Worm (Caenorhabditis elegans) whole organism, L3 larva: Measurements from ENCODE around the gene ZC477.2.

Experiments used
- R02D3.7 ChIP-seq: fragments of 150-350 bp; optimal IDR thresholded peaks from 2 replicates; lab custom pipeline; 2014; ENCODE audit warnings: missing biosample characterization, missing genetic modification characterization
- ZK546.5 ChIP-seq: sonication (generic microtip); optimal IDR thresholded peaks from 2 replicates; lab custom pipeline; 2017; ENCODE audit warnings: missing biosample characterization, missing genetic modification characterization
- aly-2 ChIP-seq: fragments of 150-350 bp; optimal IDR thresholded peaks from 2 replicates; lab custom pipeline; 2014; ENCODE audit warnings: missing biosample characterization, missing genetic modification characterization
- ama-1 ChIP-seq: fragments of 150-350 bp; optimal IDR thresholded peaks from 2 replicates; lab custom pipeline; 2018
- ceh-16 ChIP-seq: sonication (generic microtip); optimal IDR thresholded peaks from 2 replicates; lab custom pipeline; 2017; ENCODE audit warnings: missing biosample characterization, missing genetic modification characterization
- ceh-28 ChIP-seq: fragments of 150-350 bp; optimal IDR thresholded peaks from 2 replicates; lab custom pipeline; 2014; ENCODE audit warnings: missing biosample characterization, missing genetic modification reagents, missing genetic modification characterization
- daf-12 ChIP-seq: fragments of 150-350 bp; optimal IDR thresholded peaks from 2 replicates; lab custom pipeline; 2014; ENCODE audit warnings: missing biosample characterization, missing genetic modification reagents, missing genetic modification characterization
- egl-27 ChIP-seq: sonication (generic microtip); optimal IDR thresholded peaks from 4 replicates; lab custom pipeline; 2017; ENCODE audit warnings: missing biosample characterization, missing genetic modification reagents, missing genetic modification characterization
- egl-5 ChIP-seq: fragments of 150-350 bp; optimal IDR thresholded peaks from 2 replicates; lab custom pipeline; 2017; ENCODE audit warnings: missing biosample characterization, missing genetic modification reagents, missing genetic modification characterization, inconsistent platforms
- elt-3 ChIP-seq, 3 experiments: fragments of 150-350 bp in 1 of 3; sonication (generic microtip) in 2 of 3; optimal IDR thresholded peaks; 2 replicates in 2 of 3; 4 replicates in 1 of 3; lab custom pipeline; 2014 to 2017; ENCODE audit warnings: missing biosample characterization in 3 of 3, missing genetic modification characterization in 3 of 3
- eor-1 ChIP-seq, 2 experiments: fragments of 150-350 bp; optimal IDR thresholded peaks; 2 replicates each; lab custom pipeline; 2014 to 2018; ENCODE audit warnings: missing biosample characterization in 2 of 2, missing genetic modification characterization in 2 of 2
- fkh-2 ChIP-seq: fragments of 150-350 bp; optimal IDR thresholded peaks from 2 replicates; lab custom pipeline; 2014; ENCODE audit warnings: missing biosample characterization, missing genetic modification reagents, missing genetic modification characterization
- fos-1 ChIP-seq: fragments of 150-350 bp; optimal IDR thresholded peaks from 2 replicates; lab custom pipeline; 2014; ENCODE audit warnings: missing biosample characterization, missing genetic modification characterization
- hmg-11 ChIP-seq: sonication (generic microtip); optimal IDR thresholded peaks from 2 replicates; lab custom pipeline; 2016; ENCODE audit warnings: missing genetic modification characterization, missing compliant biosample characterization
- jun-1 ChIP-seq: fragments of 150-350 bp; optimal IDR thresholded peaks from 2 replicates; lab custom pipeline; 2014; ENCODE audit warnings: missing biosample characterization, missing genetic modification reagents, missing genetic modification characterization
- lin-15B ChIP-seq: fragments of 150-350 bp; optimal IDR thresholded peaks from 2 replicates; lab custom pipeline; 2014; ENCODE audit warnings: missing biosample characterization, missing genetic modification characterization
- lin-39 ChIP-seq: fragments of 150-350 bp; optimal IDR thresholded peaks from 2 replicates; lab custom pipeline; 2018; ENCODE audit warnings: missing biosample characterization, missing genetic modification reagents, missing genetic modification characterization
- lsy-12 ChIP-seq: sonication (generic microtip); optimal IDR thresholded peaks from 2 replicates; lab custom pipeline; 2016; ENCODE audit warnings: mild to moderate bottlenecking, missing genetic modification characterization, missing compliant biosample characterization
- nfya-1 ChIP-seq: sonication (generic microtip); optimal IDR thresholded peaks from 2 replicates; lab custom pipeline; 2017; ENCODE audit warnings: missing genetic modification characterization, mild to moderate bottlenecking, missing compliant biosample characterization, antibody characterized with exemption, moderate library complexity; ENCODE audit not compliant: insufficient read depth
- nhr-11 ChIP-seq: fragments of 150-350 bp; optimal IDR thresholded peaks from 2 replicates; lab custom pipeline; 2014; ENCODE audit warnings: missing biosample characterization, missing genetic modification characterization
- nhr-12 ChIP-seq: fragments of 150-350 bp; optimal IDR thresholded peaks from 2 replicates; lab custom pipeline; 2014; ENCODE audit warnings: missing biosample characterization, missing genetic modification characterization
- nhr-23 ChIP-seq: fragments of 150-350 bp; optimal IDR thresholded peaks from 2 replicates; lab custom pipeline; 2014; ENCODE audit warnings: missing biosample characterization, missing genetic modification reagents, missing genetic modification characterization
- nhr-237 ChIP-seq: fragments of 150-350 bp; optimal IDR thresholded peaks from 2 replicates; lab custom pipeline; 2014; ENCODE audit warnings: missing biosample characterization, missing genetic modification characterization
- nhr-25 ChIP-seq: sonication (generic microtip); optimal IDR thresholded peaks from 2 replicates; lab custom pipeline; 2017; ENCODE audit warnings: missing biosample characterization, missing genetic modification characterization
- nhr-28 ChIP-seq: fragments of 150-350 bp; optimal IDR thresholded peaks from 2 replicates; lab custom pipeline; 2014; ENCODE audit warnings: missing biosample characterization, missing genetic modification characterization
- nhr-76 ChIP-seq: fragments of 150-350 bp; sonication (generic microtip); optimal IDR thresholded peaks from 5 replicates; lab custom pipeline; 2014; ENCODE audit warnings: missing biosample characterization, missing genetic modification characterization
- nhr-77 ChIP-seq: fragments of 150-350 bp; optimal IDR thresholded peaks from 2 replicates; lab custom pipeline; 2014; ENCODE audit warnings: missing biosample characterization, missing genetic modification characterization
- pha-4 ChIP-seq: fragments of 150-350 bp; optimal IDR thresholded peaks from 2 replicates; lab custom pipeline; 2014; ENCODE audit warnings: missing biosample characterization, missing genetic modification reagents, missing genetic modification characterization
- skn-1 ChIP-seq: fragments of 150-350 bp; optimal IDR thresholded peaks from 2 replicates; lab custom pipeline; 2014; ENCODE audit warnings: missing biosample characterization, missing genetic modification characterization
- tbx-2 ChIP-seq: sonication (generic microtip); optimal IDR thresholded peaks from 2 replicates; lab custom pipeline; 2016; ENCODE audit warnings: mild to moderate bottlenecking, missing genetic modification characterization, missing compliant biosample characterization
- unc-39 ChIP-seq: sonication (generic microtip); optimal IDR thresholded peaks from 4 replicates; lab custom pipeline; 2017; ENCODE audit warnings: missing biosample characterization, missing genetic modification characterization
- zag-1 ChIP-seq: fragments of 150-350 bp; optimal IDR thresholded peaks from 2 replicates; lab custom pipeline; 2014; ENCODE audit warnings: missing biosample characterization, missing genetic modification characterization
- ztf-11 ChIP-seq: fragments of 150-350 bp; optimal IDR thresholded peaks from 2 replicates; lab custom pipeline; 2014; ENCODE audit warnings: missing biosample characterization, missing genetic modification characterization
- ztf-4 ChIP-seq: fragments of 150-350 bp; optimal IDR thresholded peaks from 2 replicates; lab custom pipeline; 2014; ENCODE audit warnings: missing biosample characterization, missing genetic modification characterization

Gene ZC477.2

DNA sequence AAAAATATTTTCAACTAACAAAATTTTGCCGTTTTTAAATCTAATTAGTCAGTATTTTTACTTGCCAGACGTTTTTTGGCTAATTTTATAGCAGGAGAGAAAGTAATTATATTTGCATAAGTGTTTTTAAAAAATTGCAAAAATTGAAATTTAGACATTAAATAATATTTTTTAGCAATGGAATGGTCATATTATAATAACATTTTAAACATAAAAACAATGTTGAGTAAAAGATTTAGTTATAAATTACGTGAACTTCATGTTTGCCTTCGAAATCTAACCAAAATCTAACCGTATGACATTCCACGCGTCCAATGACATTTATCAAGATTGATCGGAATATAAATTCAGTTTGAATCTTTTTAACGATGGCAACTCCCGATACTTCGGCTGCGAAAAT lies 46.4 kb downstream of the ZC477.2 start, which contains the start of gene C34D4.2:
Gene C34D4.2 (plus strand): TSS at position 301 of the 400 bp plus-strand sequence.
- TF ChIP-seq jun-1: no peak
- no peak for TF ChIP-seq nhr-25 (tag; lab: Kevin White, UChicago)
- TF ChIP-seq ztf-11 (tag; lab: Kevin White, UChicago): no peak

ce11 chrIV:7156356-7156755 lies 48.4 kb downstream of the ZC477.2 start, which contains the start of gene maph-9:
maph-9 (plus strand) TSS chrIV:7156628.
- no peak for TF ChIP-seq nhr-28
- TF ChIP-seq ZK546.5: no peak
- no peak for TF ChIP-seq ceh-28 (tag; lab: Kevin White, UChicago)
- TF ChIP-seq hmg-11 (tag; lab: Kevin White, UChicago): no peak
- TF ChIP-seq nhr-23 (tag; lab: Kevin White, UChicago): no peak
- TF ChIP-seq ztf-11 (tag; lab: Kevin White, UChicago): no peak
- no peak for TF ChIP-seq zag-1 (tag; lab: Kevin White, UChicago)
- no peak for TF ChIP-seq nhr-237 (tag; lab: Kevin White, UChicago)
- TF ChIP-seq pha-4: no peak
- TF ChIP-seq eor-1 (tag; optimal IDR thresholded peaks at IDR 0.05; lab: Kevin White, UChicago): no peak
- TF ChIP-seq fos-1 (tag; lab: Kevin White, UChicago): no peak
- TF ChIP-seq egl-5 (tag; lab: Kevin White, UChicago): no peak
- no peak for TF ChIP-seq nfya-1 (tag; lab: Kevin White, UChicago)
- no peak for TF ChIP-seq elt-3 (tag; optimal IDR thresholded peaks at IDR 0.05; lab: Kevin White, UChicago)
- no peak for TF ChIP-seq nhr-76 (tag; lab: Kevin White, UChicago)
- no peak for TF ChIP-seq tbx-2 (tag; lab: Kevin White, UChicago)
- TF ChIP-seq ceh-16: no peak
- TF ChIP-seq nhr-12 (tag; lab: Kevin White, UChicago): no peak

DNA sequence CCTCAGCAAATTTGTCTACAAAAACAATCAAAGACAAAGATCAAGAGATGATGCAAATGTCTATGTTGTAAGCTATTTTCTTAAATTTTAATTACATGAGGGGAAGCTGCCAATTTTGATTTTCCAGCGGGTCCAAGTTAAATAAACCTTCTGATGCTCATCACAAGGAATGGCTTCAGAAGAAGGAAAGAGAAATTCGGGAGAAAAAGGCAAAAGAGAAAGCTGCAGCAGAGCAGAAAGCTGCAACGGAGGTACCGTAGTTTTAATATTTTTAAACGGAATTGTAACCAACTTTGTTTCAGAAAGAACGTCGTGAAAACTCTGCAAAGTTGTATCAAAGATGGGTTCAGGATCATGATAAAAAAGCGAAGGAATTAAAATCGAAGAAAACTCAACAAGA lies 50.2 kb downstream of the ZC477.2 start:
- no peak for TF ChIP-seq lin-39
- TF ChIP-seq nhr-23 (tag; lab: Kevin White, UChicago): no peak
- TF ChIP-seq R02D3.7 (tag; lab: Kevin White, UChicago): no peak
- no peak for TF ChIP-seq ztf-4 (tag; lab: Kevin White, UChicago)
- no peak for TF ChIP-seq aly-2 (tag; lab: Kevin White, UChicago)
- no peak for TF ChIP-seq egl-27 (tag; lab: Kevin White, UChicago)
- no peak for TF ChIP-seq nhr-25 (tag; lab: Kevin White, UChicago)
- TF ChIP-seq daf-12 (tag; lab: Kevin White, UChicago): no peak
- TF ChIP-seq nhr-11: no peak
- no peak for TF ChIP-seq ama-1
- TF ChIP-seq eor-1 (tag; optimal IDR thresholded peaks at IDR 0.05; lab: Kevin White, UChicago): no peak
- no peak for TF ChIP-seq lsy-12 (tag; lab: Kevin White, UChicago)
- TF ChIP-seq nhr-76 (tag; lab: Kevin White, UChicago): no peak
- no peak for TF ChIP-seq nhr-77 (tag; lab: Kevin White, UChicago)
- no peak for TF ChIP-seq unc-39 (tag; lab: Kevin White, UChicago)
- TF ChIP-seq zag-1 (tag; lab: Kevin White, UChicago): no peak
- no peak for TF ChIP-seq skn-1 (tag; lab: Kevin White, UChicago)
- no peak for TF ChIP-seq fkh-2 (tag; lab: Kevin White, UChicago)
- no peak for TF ChIP-seq lin-15B (tag; lab: Kevin White, UChicago)
